Fruit fly (Drosophila melanogaster) whole organism, adult: ENCODE measurements around the gene dysc.

Source experiments
- CG14711 ChIP-seq: fragments of 200-800 bp; sonication (Bioruptor generic); optimal IDR thresholded peaks from 2 replicates; lab custom pipeline; 2018; ENCODE audit warnings: missing biosample characterization, mild to moderate bottlenecking, missing genetic modification characterization, moderate library complexity
- pad ChIP-seq: fragments of 200-800 bp; sonication (Bioruptor generic); optimal IDR thresholded peaks from 3 replicates; lab custom pipeline; 2017; ENCODE audit warnings: missing biosample characterization, missing genetic modification characterization, mild to moderate bottlenecking, moderate library complexity, missing genetic modification reagents

- no peak for TF ChIP-seq CG14711 (tag; lab: Kevin White, UChicago)
- no peak for TF ChIP-seq pad (GFP tag; lab: Kevin White, UChicago)
These were observed 15.9 kb downstream of the dysc start for dm6 chr3L:13887092-13887491.
